Fruit fly (Drosophila melanogaster): ENCODE data around the gene Ubc84D.

Gene Ubc84D

DNA sequence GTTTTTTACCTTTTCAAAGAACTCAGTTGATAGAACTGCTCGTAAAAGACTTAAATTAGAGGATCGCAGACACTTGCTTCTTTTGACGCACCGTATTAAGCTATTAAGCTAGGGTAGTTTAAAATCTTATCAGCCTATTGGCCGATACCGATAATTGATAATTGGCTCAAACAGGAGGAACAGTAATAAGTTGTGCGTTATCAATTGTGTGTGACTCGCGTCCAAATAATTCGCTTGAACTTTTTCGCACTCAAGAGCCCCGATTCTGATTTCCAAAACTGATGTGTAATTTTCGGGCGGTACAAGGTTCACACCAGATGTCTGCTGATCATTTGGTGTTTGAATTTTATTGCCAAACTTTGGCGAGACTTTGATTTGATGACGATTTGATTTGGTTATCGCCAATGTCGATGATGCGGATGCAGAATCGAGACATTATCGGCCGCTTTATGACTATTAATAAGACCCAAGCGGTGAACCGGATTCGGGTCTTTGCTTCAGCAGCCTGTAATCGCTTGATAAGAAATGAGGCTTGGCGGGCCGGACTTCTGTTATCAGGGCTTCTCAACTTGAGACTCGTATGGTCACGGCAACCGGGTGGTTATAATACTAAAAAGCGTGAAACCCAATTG lies 4.9 kb downstream of the Ubc84D start:
- TF ChIP-seq CG17801 (GFP tag; optimal IDR thresholded peaks at IDR 0.05; ENCODE audit: partially characterized antibody) = no peak

dm6 chr3R:7508198-7508837 lies 10.9 kb downstream of the Ubc84D start:
- TF ChIP-seq CG17801 (GFP tag; optimal IDR thresholded peaks at IDR 0.05; ENCODE audit: partially characterized antibody) = peak; percentile 27

dm6 chr3R:7506314-7506988 lies 12.8 kb downstream of the Ubc84D start:
- TF ChIP-seq CG17801 (GFP tag; optimal IDR thresholded peaks at IDR 0.05; ENCODE audit: partially characterized antibody) = peak; percentile 20

- peak; percentile 27 for TF ChIP-seq CG17801 (GFP tag; optimal IDR thresholded peaks at IDR 0.05; ENCODE audit: partially characterized antibody)
Measured at dm6 chr3R:7504989-7505761, 14.1 kb downstream of the Ubc84D start, which contains the start of gene alpha-Est9. alpha-Est9 (minus strand) TSS chr3R:7505098.

dm6 chr3R:7503216-7503615 lies 16.0 kb downstream of the Ubc84D start:
- no peak for TF ChIP-seq CG17801 (GFP tag; optimal IDR thresholded peaks at IDR 0.05; ENCODE audit: partially characterized antibody)

dm6 chr3R:7502276-7502675 lies 17.0 kb downstream of the Ubc84D start, which contains the start of gene Mics1:
Mics1 (minus strand) TSS chr3R:7502376.
- TF ChIP-seq CG17801 (GFP tag; optimal IDR thresholded peaks at IDR 0.05; ENCODE audit: partially characterized antibody) = no peak

DNA sequence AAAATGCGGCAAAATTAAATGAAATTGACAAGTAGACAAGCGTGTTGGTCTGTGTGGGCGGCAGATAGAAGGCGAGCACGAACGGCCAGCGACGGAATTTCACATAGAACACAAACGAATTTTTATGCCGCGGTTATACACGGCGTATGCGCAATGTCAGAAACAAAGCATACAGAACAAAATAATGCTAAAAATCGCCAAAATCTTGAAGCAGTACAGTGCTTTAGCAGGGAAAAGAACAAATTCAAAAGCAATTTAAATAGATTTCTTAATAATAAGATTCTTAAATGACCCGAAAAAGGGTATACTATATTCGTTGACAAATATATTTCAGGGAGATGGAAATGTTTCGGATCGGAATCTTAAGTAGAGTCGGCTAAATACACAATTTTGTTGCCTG lies 18.7 kb downstream of the Ubc84D start:
- TF ChIP-seq CG17801 (GFP tag; optimal IDR thresholded peaks at IDR 0.05; ENCODE audit: partially characterized antibody) = no peak

dm6 chr3R:7499488-7499887 lies 19.8 kb downstream of the Ubc84D start:
- TF ChIP-seq CG17801 (GFP tag; optimal IDR thresholded peaks at IDR 0.05; ENCODE audit: partially characterized antibody) = no peak

DNA sequence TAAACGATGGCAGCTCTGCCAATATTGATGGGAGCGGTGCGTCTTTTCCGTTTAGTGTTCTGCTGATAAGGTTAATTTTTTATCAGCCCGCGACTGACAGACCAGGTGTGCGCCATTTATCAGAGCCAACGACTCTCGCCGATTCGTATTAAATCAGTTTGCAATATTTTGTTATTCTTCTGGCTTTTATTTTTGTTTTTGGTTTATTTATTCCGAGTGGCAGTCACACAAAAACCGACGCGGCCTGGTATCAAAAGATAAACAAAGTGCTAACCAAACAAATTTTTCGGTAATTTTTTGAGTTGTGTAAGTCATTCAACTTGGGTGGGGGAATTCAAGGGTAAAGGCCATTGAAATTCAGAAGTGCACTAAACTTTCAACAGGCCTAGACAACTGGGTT lies 21.8 kb downstream of the Ubc84D start:
- TF ChIP-seq CG17801 (GFP tag; optimal IDR thresholded peaks at IDR 0.05; ENCODE audit: partially characterized antibody) = peak; percentile 61

DNA sequence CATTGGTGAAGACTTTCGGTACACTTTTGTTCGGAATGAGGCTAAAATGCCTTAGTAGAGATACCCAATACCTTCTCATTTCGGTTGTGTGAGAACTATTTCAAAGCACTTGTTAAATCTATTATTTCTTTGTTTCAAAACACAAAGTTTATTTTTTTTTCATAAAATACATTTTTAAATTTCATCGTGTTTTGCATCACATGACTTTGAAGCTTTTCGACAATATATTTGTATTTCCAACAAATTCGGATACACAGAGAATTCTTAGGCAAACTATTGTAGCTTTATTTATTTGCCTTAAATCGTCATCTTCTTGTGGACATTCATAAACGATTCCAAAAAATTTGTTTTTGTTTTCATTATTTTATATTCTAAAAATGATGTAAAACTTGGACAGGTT lies 25.5 kb downstream of the Ubc84D start, which contains the start of gene alpha-Est10:
alpha-Est10 (minus strand) TSS at position 101 of the 400 bp plus-strand sequence.
- no peak for TF ChIP-seq CG17801 (GFP tag; optimal IDR thresholded peaks at IDR 0.05; ENCODE audit: partially characterized antibody)

dm6 chr3R:7493171-7493570 lies 26.1 kb downstream of the Ubc84D start, which contains the start of gene CG42656:
CG42656 (minus strand) TSS chr3R:7493271.
- no peak for TF ChIP-seq CG17801 (GFP tag; optimal IDR thresholded peaks at IDR 0.05; ENCODE audit: partially characterized antibody)

- TF ChIP-seq CG17801 (GFP tag; optimal IDR thresholded peaks at IDR 0.05; ENCODE audit: partially characterized antibody) = no peak
Measured at dm6 chr3R:7492099-7492498, 27.2 kb downstream of the Ubc84D start.

dm6 chr3R:7491453-7491853 lies 27.8 kb downstream of the Ubc84D start:
- peak; percentile 60 for TF ChIP-seq CG17801 (GFP tag; optimal IDR thresholded peaks at IDR 0.05; ENCODE audit: partially characterized antibody)

DNA sequence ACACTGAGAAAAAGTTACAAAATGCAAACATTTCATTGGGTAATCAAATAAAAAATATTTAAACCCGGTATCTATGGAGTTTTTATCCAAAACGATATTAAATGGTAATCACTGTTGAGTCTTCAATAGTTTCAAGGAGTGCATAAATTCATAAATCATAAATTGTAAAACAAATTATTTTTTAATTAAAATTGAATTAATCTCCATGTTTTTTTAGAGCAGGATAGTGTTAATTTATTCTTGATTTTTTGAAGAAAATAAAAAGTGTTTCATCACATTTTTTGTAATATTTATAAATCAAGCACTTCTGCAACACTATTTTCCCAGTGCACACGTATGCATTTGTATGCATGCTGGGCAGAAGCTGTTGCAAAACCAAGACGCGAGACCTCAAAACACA lies 28.4 kb downstream of the Ubc84D start:
- TF ChIP-seq CG17801 (GFP tag; optimal IDR thresholded peaks at IDR 0.05; ENCODE audit: partially characterized antibody) = peak; percentile 52

DNA sequence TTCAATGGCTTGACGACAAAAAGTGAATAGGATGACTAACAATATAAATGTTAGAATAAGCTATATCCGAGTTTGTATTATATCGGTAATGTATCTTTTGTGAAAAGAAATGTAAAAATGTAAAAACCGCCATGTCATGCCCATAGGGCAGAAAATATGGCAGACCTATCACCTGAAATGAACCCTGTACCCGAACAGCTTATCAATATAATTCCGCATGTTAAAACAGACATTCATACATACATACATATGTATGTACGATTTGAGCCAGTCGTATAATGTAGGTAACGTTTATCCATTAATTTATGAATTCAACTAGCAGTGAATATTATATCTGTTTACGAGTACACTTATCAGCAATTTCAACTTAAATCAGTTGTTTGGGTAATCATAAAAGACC lies 29.4 kb downstream of the Ubc84D start:
- TF ChIP-seq CG17801 (GFP tag; optimal IDR thresholded peaks at IDR 0.05; ENCODE audit: partially characterized antibody) = peak; percentile 53

Data from ovary, adult (tissue).